Worm (Caenorhabditis elegans) whole organism, L4/young adult: Measurements from ENCODE around the gene sre-47.

Experiments used
- W03F9.2 ChIP-seq: fragments of 150-350 bp; optimal IDR thresholded peaks from 2 replicates; lab custom pipeline; 2014; ENCODE audit warnings: missing biosample characterization, missing genetic modification characterization
- dao-5 ChIP-seq: sonication (generic microtip); optimal IDR thresholded peaks from 2 replicates; lab custom pipeline; 2016; ENCODE audit warnings: missing genotype, missing genetic modification characterization, moderate library complexity, missing compliant biosample characterization

- TF ChIP-seq W03F9.2 (tag; lab: Kevin White, UChicago): no peak
- TF ChIP-seq dao-5 (tag; lab: Kevin White, UChicago): no peak
Observed at ce11 chrII:14005183-14005582, 20.7 kb upstream of the sre-47 start.
